Worm (Caenorhabditis elegans): Measurements from ENCODE around the gene ZK262.19.

DNA sequence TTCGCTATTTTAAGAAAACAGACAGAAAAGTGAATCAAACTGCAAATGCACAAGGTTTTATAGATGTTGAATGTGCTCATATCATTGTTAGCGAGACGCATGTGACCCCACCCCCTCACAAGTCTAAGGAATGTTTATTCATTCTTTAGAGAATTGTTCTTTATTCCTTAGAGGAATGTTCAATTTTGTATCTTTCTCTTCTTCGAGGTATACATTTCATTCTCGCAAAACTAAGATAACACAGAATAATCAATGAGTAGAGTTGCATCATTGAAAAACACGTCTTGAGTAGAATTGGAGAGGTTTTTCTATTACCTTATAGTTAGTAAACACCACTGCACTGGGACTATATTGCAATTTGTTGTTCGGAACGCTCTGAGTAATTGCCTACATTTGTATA lies 9.5 kb upstream of the ZK262.19 start, which contains the start of gene ZK262.20:
- TF ChIP-seq lin-13 (GFP tag; optimal IDR thresholded peaks at IDR 0.05) (no peak), lin-39 (tag; optimal IDR thresholded peaks at IDR 0.05) (no peak)

All from whole organism, L1 larva.